Worm (Caenorhabditis elegans) whole organism, dauer: ENCODE data around the gene pigs-1.

Source experiments
- unc-62 ChIP-seq: sonication (generic microtip); optimal IDR thresholded peaks from 2 replicates; lab custom pipeline; 2017; ENCODE audit warnings: missing biosample characterization, missing genetic modification reagents, missing genetic modification characterization

Gene pigs-1

ce11 chrIV:10115142-10115541 is 33.7 kb downstream of the pigs-1 start, which contains the start of gene C04G2.10:
Gene C04G2.10, plus strand, starts transcription at chrIV:10115442.
- no peak for TF ChIP-seq unc-62 (GFP tag; lab: Kevin White, UChicago)

ce11 chrIV:10112570-10112969 is 36.3 kb downstream of the pigs-1 start, which contains the start of gene nsph-3.2:
Gene nsph-3.2, plus strand, starts transcription at chrIV:10112870.
- TF ChIP-seq unc-62 (GFP tag; lab: Kevin White, UChicago), result no peak

- no peak for TF ChIP-seq unc-62 (GFP tag; lab: Kevin White, UChicago)
These were observed 37.4 kb downstream of the pigs-1 start, which contains the start of gene spch-1 for ce11 chrIV:10111441-10111840. Gene spch-1, minus strand, starts transcription at chrIV:10111541.

- TF ChIP-seq unc-62 (GFP tag; lab: Kevin White, UChicago), result no peak
These were observed 38.0 kb downstream of the pigs-1 start for ce11 chrIV:10110870-10111269.

ce11 chrIV:10110417-10110816 is 38.4 kb downstream of the pigs-1 start, which contains the start of gene egl-38:
Gene egl-38, minus strand, starts transcription at chrIV:10110517.
- no peak for TF ChIP-seq unc-62 (GFP tag; lab: Kevin White, UChicago)
